Fruit fly (Drosophila melanogaster) whole organism, prepupa: Measurements from ENCODE around the gene Elp1.

ENCODE experiments used
- CG10631 ChIP-seq: fragments of 200-800 bp; sonication (Bioruptor generic); optimal IDR thresholded peaks from 2 replicates; lab custom pipeline; 2016; ENCODE audit warnings: missing biosample characterization, missing genetic modification characterization
- CG10669 ChIP-seq: fragments of 200-800 bp; sonication (Bioruptor generic); optimal IDR thresholded peaks from 3 replicates; lab custom pipeline; 2018; ENCODE audit warnings: missing biosample characterization, mild to moderate bottlenecking, missing genetic modification characterization, moderate library complexity
- CG11294 ChIP-seq: fragments of 200-800 bp; sonication (Bioruptor generic); IDR thresholded peaks from 2 replicates; pipeline ENCODE4 v1.3.6; 2022; ENCODE audit warnings: missing biosample characterization, missing genetic modification characterization
- CG11762 ChIP-seq: fragments of 200-800 bp; sonication (Bioruptor generic); optimal IDR thresholded peaks from 3 replicates; lab custom pipeline; 2016; ENCODE audit warnings: missing biosample characterization, missing genetic modification characterization; ENCODE audit not compliant: insufficient read depth
- CG15336 ChIP-seq: fragments of 200-800 bp; sonication (Bioruptor generic); IDR thresholded peaks from 2 replicates; pipeline ENCODE4 v1.3.6; 2022; ENCODE audit warnings: missing biosample characterization, missing genetic modification characterization
- CG1621 ChIP-seq: fragments of 200-800 bp; sonication (Bioruptor generic); optimal IDR thresholded peaks from 3 replicates; lab custom pipeline; 2018; ENCODE audit warnings: missing biosample characterization, mild to moderate bottlenecking, missing genetic modification characterization
- CG16779 ChIP-seq: fragments of 200-800 bp; sonication (Bioruptor generic); optimal IDR thresholded peaks from 3 replicates; lab custom pipeline; 2017; ENCODE audit warnings: missing biosample characterization, mild to moderate bottlenecking, missing genetic modification characterization
- CG3032 ChIP-seq: fragments of 200-800 bp; optimal IDR thresholded peaks from 2 replicates; lab custom pipeline; 2019; ENCODE audit warnings: missing biosample characterization, mild to moderate bottlenecking, missing genetic modification characterization, moderate library complexity
- CG32006 ChIP-seq: fragments of 200-800 bp; sonication (Bioruptor generic); optimal IDR thresholded peaks from 3 replicates; lab custom pipeline; 2017; ENCODE audit warnings: missing biosample characterization, mild to moderate bottlenecking, missing genetic modification characterization
- CG34406 ChIP-seq: fragments of 200-800 bp; sonication (Bioruptor generic); optimal IDR thresholded peaks from 3 replicates; lab custom pipeline; 2016; ENCODE audit warnings: missing biosample characterization, missing genetic modification characterization
- CG4318 ChIP-seq: fragments of 200-800 bp; sonication (Bioruptor generic); optimal IDR thresholded peaks from 3 replicates; lab custom pipeline; 2017; ENCODE audit warnings: missing biosample characterization, mild to moderate bottlenecking, missing genetic modification characterization
- CG6276 ChIP-seq: fragments of 200-800 bp; sonication (Bioruptor generic); optimal IDR thresholded peaks from 2 replicates; lab custom pipeline; 2017; ENCODE audit warnings: missing biosample characterization, mild to moderate bottlenecking, missing genetic modification characterization
- CG6808 ChIP-seq: fragments of 200-800 bp; sonication (Bioruptor generic); optimal IDR thresholded peaks from 3 replicates; lab custom pipeline; 2017; ENCODE audit warnings: missing biosample characterization, missing genetic modification characterization, mild to moderate bottlenecking, moderate library complexity, missing genetic modification reagents
- CG7368 ChIP-seq: fragments of 200-800 bp; sonication (Bioruptor generic); optimal IDR thresholded peaks from 3 replicates; lab custom pipeline; 2016; ENCODE audit warnings: missing biosample characterization, missing genetic modification characterization
- CG8319 ChIP-seq: fragments of 200-800 bp; sonication (Bioruptor generic); optimal IDR thresholded peaks from 3 replicates; lab custom pipeline; 2016; ENCODE audit warnings: missing biosample characterization, missing genetic modification characterization
- CG8632 ChIP-seq: fragments of 200-800 bp; sonication (Bioruptor generic); optimal IDR thresholded peaks from 3 replicates; lab custom pipeline; 2016; ENCODE audit warnings: missing biosample characterization, missing genetic modification characterization
- CG9139 ChIP-seq: fragments of 200-800 bp; sonication (Bioruptor generic); optimal IDR thresholded peaks from 3 replicates; lab custom pipeline; 2017; ENCODE audit warnings: missing biosample characterization, mild to moderate bottlenecking, missing genetic modification characterization
- Eip75B ChIP-seq: fragments of 200-800 bp; sonication (Bioruptor generic); optimal IDR thresholded peaks from 3 replicates; lab custom pipeline; 2016; ENCODE audit warnings: missing biosample characterization, missing genetic modification characterization
- Eip78C ChIP-seq: fragments of 200-800 bp; sonication (Bioruptor generic); peaks from one replicate; lab custom pipeline; 2016; ENCODE audit warnings: missing biosample characterization, missing genetic modification characterization
- Eip93F ChIP-seq: fragments of 200-800 bp; sonication (Bioruptor generic); optimal IDR thresholded peaks from 2 replicates; lab custom pipeline; 2016; ENCODE audit warnings: missing biosample characterization, mild to moderate bottlenecking, missing genetic modification characterization
- Ets96B ChIP-seq: fragments of 200-800 bp; optimal IDR thresholded peaks from 2 replicates; lab custom pipeline; 2019; ENCODE audit warnings: missing biosample characterization, mild to moderate bottlenecking, missing genetic modification characterization, moderate library complexity
- Gug ChIP-seq: fragments of 200-800 bp; sonication (Bioruptor generic); IDR thresholded peaks from 2 replicates; pipeline ENCODE4 v1.3.6; 2022; ENCODE audit warnings: missing biosample characterization, missing genetic modification characterization
- Hr38 ChIP-seq: sonication (Bioruptor generic); optimal IDR thresholded peaks from 2 replicates; lab custom pipeline; 2016; ENCODE audit warnings: missing biosample characterization, missing genetic modification characterization
- Hr39 ChIP-seq: fragments of 200-800 bp; sonication (Bioruptor generic); optimal IDR thresholded peaks from 2 replicates; lab custom pipeline; 2016; ENCODE audit warnings: missing biosample characterization, missing genetic modification characterization
- Hr4 ChIP-seq: fragments of 200-800 bp; sonication (Bioruptor generic); optimal IDR thresholded peaks from 3 replicates; lab custom pipeline; 2016; ENCODE audit warnings: missing biosample characterization, missing genetic modification characterization
- Lpt ChIP-seq: fragments of 200-800 bp; sonication (Bioruptor generic); optimal IDR thresholded peaks from 3 replicates; lab custom pipeline; 2016; ENCODE audit warnings: missing biosample characterization, missing genetic modification characterization
- Met ChIP-seq: fragments of 200-800 bp; sonication (Bioruptor generic); optimal IDR thresholded peaks from 3 replicates; lab custom pipeline; 2016; ENCODE audit warnings: missing biosample characterization, missing genetic modification characterization
- Smox ChIP-seq: fragments of 200-800 bp; sonication (Bioruptor generic); optimal IDR thresholded peaks from 3 replicates; lab custom pipeline; 2016; ENCODE audit warnings: missing biosample characterization, missing genetic modification characterization
- Sox102F ChIP-seq: fragments of 200-800 bp; sonication (Bioruptor generic); optimal IDR thresholded peaks from 2 replicates; lab custom pipeline; 2016; ENCODE audit warnings: missing biosample characterization, mild to moderate bottlenecking, missing genetic modification characterization
- Sox14 ChIP-seq: fragments of 200-800 bp; sonication (Bioruptor generic); optimal IDR thresholded peaks from 3 replicates; lab custom pipeline; 2016; ENCODE audit warnings: missing biosample characterization, missing genetic modification characterization
- achi ChIP-seq: fragments of 200-800 bp; sonication (Bioruptor generic); optimal IDR thresholded peaks from 3 replicates; lab custom pipeline; 2016; ENCODE audit warnings: missing biosample characterization, missing genetic modification characterization
- acj6 ChIP-seq: fragments of 200-800 bp; sonication (Bioruptor generic); optimal IDR thresholded peaks from 3 replicates; lab custom pipeline; 2016; ENCODE audit warnings: missing biosample characterization, missing genetic modification characterization
- cyc ChIP-seq: fragments of 200-800 bp; sonication (Bioruptor generic); optimal IDR thresholded peaks from 3 replicates; lab custom pipeline; 2016; ENCODE audit warnings: missing biosample characterization, missing genetic modification characterization
- dsx ChIP-seq: fragments of 200-800 bp; optimal IDR thresholded peaks from 3 replicates; lab custom pipeline; 2019; ENCODE audit warnings: missing biosample characterization, mild to moderate bottlenecking, missing genetic modification characterization, moderate library complexity; ENCODE audit not compliant: poor library complexity, severe bottlenecking
- eg ChIP-seq: fragments of 200-800 bp; sonication (Bioruptor generic); IDR thresholded peaks from 3 replicates; pipeline ENCODE4 v1.3.6; 2022; ENCODE audit warnings: missing biosample characterization, missing genetic modification characterization
- esn ChIP-seq: fragments of 200-800 bp; sonication (Bioruptor generic); optimal IDR thresholded peaks from 2 replicates; lab custom pipeline; 2016; ENCODE audit warnings: missing biosample characterization, mild to moderate bottlenecking, missing genetic modification characterization, moderate library complexity
- fd85E ChIP-seq: fragments of 200-800 bp; sonication (Bioruptor generic); optimal IDR thresholded peaks from 3 replicates; lab custom pipeline; 2016; ENCODE audit warnings: missing biosample characterization, missing genetic modification characterization
- fkh ChIP-seq: fragments of 200-800 bp; sonication (Bioruptor generic); optimal IDR thresholded peaks from 3 replicates; lab custom pipeline; 2017; ENCODE audit warnings: missing biosample characterization, mild to moderate bottlenecking, missing genetic modification characterization, moderate library complexity
- lz ChIP-seq: fragments of 200-800 bp; sonication (Bioruptor generic); optimal IDR thresholded peaks from 3 replicates; lab custom pipeline; 2016; ENCODE audit warnings: missing biosample characterization, missing genetic modification characterization
- pdm3 ChIP-seq: fragments of 200-800 bp; sonication (Bioruptor generic); optimal IDR thresholded peaks from 3 replicates; lab custom pipeline; 2016; ENCODE audit warnings: missing biosample characterization, missing genetic modification characterization
- spab ChIP-seq: fragments of 200-800 bp; sonication (Bioruptor generic); optimal IDR thresholded peaks from 2 replicates; lab custom pipeline; 2017; ENCODE audit warnings: missing biosample characterization, mild to moderate bottlenecking, missing genetic modification characterization, missing genetic modification reagents
- ss ChIP-seq, 2 experiments: fragments of 200-800 bp; sonication (Bioruptor generic); optimal IDR thresholded peaks; 2 replicates in 1 of 2; 3 replicates in 1 of 2; lab custom pipeline; 2017 to 2018; ENCODE audit warnings: mild to moderate bottlenecking in 2 of 2, missing biosample characterization in 2 of 2, missing genetic modification characterization in 2 of 2, moderate library complexity in 1 of 2
- svp ChIP-seq: fragments of 200-800 bp; sonication (Bioruptor generic); peaks from one replicate; lab custom pipeline; 2016; ENCODE audit warnings: missing biosample characterization, missing genetic modification characterization
- topi ChIP-seq: fragments of 200-800 bp; sonication (Bioruptor generic); optimal IDR thresholded peaks from 3 replicates; lab custom pipeline; 2016; ENCODE audit warnings: missing biosample characterization, missing genetic modification characterization
- vri ChIP-seq: fragments of 200-800 bp; sonication (Bioruptor generic); optimal IDR thresholded peaks from 3 replicates; lab custom pipeline; 2016; ENCODE audit warnings: missing biosample characterization, mild to moderate bottlenecking, missing genetic modification characterization

The Elp1 gene

dm6 chr3R:11613252-11614036, 37.3 kb upstream of the Elp1 start (continued):
- TF ChIP-seq Ets96B: no peak
- TF ChIP-seq CG10669 (GFP tag; lab: Kevin White, UChicago): no peak
- no peak for TF ChIP-seq eg
- TF ChIP-seq Gug (GFP tag; lab: Robert Waterston, UW): no peak
- no peak for TF ChIP-seq CG7368
- TF ChIP-seq CG1621 (tag; lab: Kevin White, UChicago): no peak
- TF ChIP-seq pdm3 (GFP tag; lab: Kevin White, UChicago): peak; percentile 49
- peak; percentile 55 for TF ChIP-seq Met (GFP tag; lab: Kevin White, UChicago)
- TF ChIP-seq CG10631 (GFP tag; lab: Kevin White, UChicago): no peak
- no peak for TF ChIP-seq CG16779 (tag; lab: Kevin White, UChicago)
- TF ChIP-seq Eip75B (GFP tag; lab: Kevin White, UChicago): no peak
- TF ChIP-seq CG32006 (GFP tag; lab: Kevin White, UChicago): no peak
- no peak for TF ChIP-seq CG15336 (GFP tag; lab: Robert Waterston, UW)
- no peak for TF ChIP-seq CG6276 (GFP tag; lab: Kevin White, UChicago)
- TF ChIP-seq achi (GFP tag; lab: Kevin White, UChicago): no peak
- no peak for TF ChIP-seq ss (GFP tag; optimal IDR thresholded peaks at IDR 0.05; lab: Kevin White, UChicago)
- TF ChIP-seq CG3032 (tag; lab: Kevin White, UChicago): peak; percentile 5
- TF ChIP-seq CG8319 (GFP tag; lab: Kevin White, UChicago): no peak
- TF ChIP-seq spab (GFP tag; lab: Kevin White, UChicago): no peak
- peak; percentile 36 for TF ChIP-seq acj6 (GFP tag; lab: Kevin White, UChicago)

dm6 chr3R:11614107-11614506, 36.7 kb upstream of the Elp1 start:
- TF ChIP-seq ss (GFP tag; optimal IDR thresholded peaks at IDR 0.05; lab: Kevin White, UChicago): no peak
- peak; percentile 2 for TF ChIP-seq CG9139 (GFP tag; lab: Kevin White, UChicago)
- no peak for TF ChIP-seq CG11762
- no peak for TF ChIP-seq fd85E (GFP tag; lab: Kevin White, UChicago)
- TF ChIP-seq achi (GFP tag; lab: Kevin White, UChicago): no peak
- TF ChIP-seq Lpt (GFP tag; lab: Kevin White, UChicago): no peak

dm6 chr3R:11614507-11614906, 36.3 kb upstream of the Elp1 start:
- no peak for TF ChIP-seq CG4318 (GFP tag; lab: Kevin White, UChicago)
- TF ChIP-seq dsx: peak; percentile 24
- TF ChIP-seq Hr4 (GFP tag; lab: Kevin White, UChicago): peak; percentile 25
- TF ChIP-seq lz (GFP tag; lab: Kevin White, UChicago): peak; percentile 63
- no peak for TF ChIP-seq fkh (GFP tag; lab: Kevin White, UChicago)
- TF ChIP-seq CG32006 (GFP tag; lab: Kevin White, UChicago): peak; percentile 56
- TF ChIP-seq esn (GFP tag; lab: Kevin White, UChicago): peak; percentile 62
- peak; percentile 54 for TF ChIP-seq CG6808
- peak; percentile 17; the same call in 1 of the 2 replicates for TF ChIP-seq Gug (GFP tag; lab: Robert Waterston, UW)
- peak; percentile 42 for TF ChIP-seq fd85E (GFP tag; lab: Kevin White, UChicago)
- peak; percentile 52 for TF ChIP-seq CG10669 (GFP tag; lab: Kevin White, UChicago)
- peak; percentile 56 for TF ChIP-seq topi (GFP tag; lab: Kevin White, UChicago)
- no peak for TF ChIP-seq CG1621 (tag; lab: Kevin White, UChicago)
- peak; percentile 62 for TF ChIP-seq Sox102F (GFP tag; lab: Kevin White, UChicago)
- peak; percentile 42 for TF ChIP-seq CG7368
- peak; percentile 66 for TF ChIP-seq Hr39
- TF ChIP-seq CG34406 (GFP tag; lab: Kevin White, UChicago): peak; percentile 58
- TF ChIP-seq Sox14 (GFP tag; lab: Kevin White, UChicago): peak; percentile 39
- TF ChIP-seq cyc: peak; percentile 37
- TF ChIP-seq svp (GFP tag; lab: Kevin White, UChicago): peak; percentile 86
- no peak for TF ChIP-seq Lpt (GFP tag; lab: Kevin White, UChicago)
- TF ChIP-seq Eip93F (GFP tag; lab: Kevin White, UChicago): no peak
- TF ChIP-seq vri: peak; percentile 49
- no peak for TF ChIP-seq CG11762
- peak; percentile 22 for TF ChIP-seq spab (GFP tag; lab: Kevin White, UChicago)
- no peak; the same call in 1 of the 2 replicates for TF ChIP-seq CG11294 (GFP tag; lab: Robert Waterston, UW)
- TF ChIP-seq Eip78C (GFP tag; lab: Kevin White, UChicago): peak; percentile 82
- TF ChIP-seq Smox (GFP tag; lab: Kevin White, UChicago): peak; percentile 52
- TF ChIP-seq Hr38 (GFP tag; lab: Kevin White, UChicago): no peak
- TF ChIP-seq CG8632 (GFP tag; lab: Kevin White, UChicago): peak; percentile 8
